Fruit fly (Drosophila melanogaster) whole organism, embryonic: ENCODE data around the gene Hpd.

Source experiments
- Adf1 ChIP-seq: fragments of 200-800 bp; sonication (Bioruptor generic); IDR thresholded peaks from 2 replicates; pipeline ENCODE4 v1.3.6; 2022; ENCODE audit warnings: missing biosample characterization, missing genetic modification characterization
- Atf3 ChIP-seq: fragments of 200-800 bp; sonication (Bioruptor generic); optimal IDR thresholded peaks from 3 replicates; lab custom pipeline; 2016; ENCODE audit warnings: missing biosample characterization, missing genetic modification characterization
- BEAF-32 ChIP-seq: fragments of 200-800 bp; sonication (Bioruptor generic); optimal IDR thresholded peaks from 3 replicates; lab custom pipeline; 2017; ENCODE audit warnings: missing biosample characterization, missing genetic modification characterization, mild to moderate bottlenecking, moderate library complexity, missing genetic modification reagents
- CG10959 ChIP-seq: fragments of 200-800 bp; sonication (Bioruptor generic); IDR thresholded peaks from 2 replicates; pipeline ENCODE4 v1.3.6; 2022; ENCODE audit warnings: missing biosample characterization, missing genetic modification characterization
- CG11093 ChIP-seq: fragments of 200-800 bp; sonication (Bioruptor generic); IDR thresholded peaks from 3 replicates; pipeline ENCODE4 v1.3.6; 2022; ENCODE audit warnings: missing biosample characterization, missing genetic modification characterization
- CG11398 ChIP-seq: fragments of 200-800 bp; sonication (Bioruptor generic); optimal IDR thresholded peaks from 2 replicates; lab custom pipeline; 2016; ENCODE audit warnings: missing biosample characterization, missing genetic modification characterization
- CG15073 ChIP-seq: fragments of 200-800 bp; sonication (Bioruptor generic); optimal IDR thresholded peaks from 2 replicates; lab custom pipeline; 2016; ENCODE audit warnings: missing biosample characterization, missing genetic modification characterization
- CG17186 ChIP-seq: fragments of 200-800 bp; sonication (Bioruptor generic); optimal IDR thresholded peaks from 3 replicates; lab custom pipeline; 2017; ENCODE audit warnings: missing biosample characterization, missing genetic modification reagents, missing genetic modification characterization
- CG2678 ChIP-seq: fragments of 200-800 bp; sonication (Bioruptor generic); optimal IDR thresholded peaks from 3 replicates; lab custom pipeline; 2019; ENCODE audit warnings: missing biosample characterization, mild to moderate bottlenecking, missing genetic modification characterization, moderate library complexity
- CG32772 ChIP-seq: fragments of 200-800 bp; sonication (Bioruptor generic); IDR thresholded peaks from 2 replicates; pipeline ENCODE4 v1.3.6; 2022; ENCODE audit warnings: missing biosample characterization, missing genetic modification characterization
- CG4820 ChIP-seq: fragments of 200-800 bp; sonication (Bioruptor generic); optimal IDR thresholded peaks from 3 replicates; lab custom pipeline; 2016; ENCODE audit warnings: missing biosample characterization, missing genetic modification characterization
- CG7839 ChIP-seq: fragments of 200-800 bp; sonication (Bioruptor generic); optimal IDR thresholded peaks from 3 replicates; lab custom pipeline; 2018; ENCODE audit warnings: missing biosample characterization, mild to moderate bottlenecking, missing genetic modification characterization, moderate library complexity
- CG7963 ChIP-seq: fragments of 200-800 bp; sonication (Bioruptor generic); IDR thresholded peaks from 3 replicates; pipeline ENCODE4 v1.3.6; 2022; ENCODE audit warnings: missing biosample characterization, missing genetic modification characterization; ENCODE audit not compliant: partially characterized antibody
- CG8359 ChIP-seq: fragments of 200-800 bp; sonication (Bioruptor generic); optimal IDR thresholded peaks from 2 replicates; lab custom pipeline; 2017; ENCODE audit warnings: missing biosample characterization, mild to moderate bottlenecking, missing genetic modification characterization, borderline replicate concordance
- CG9609 ChIP-seq: fragments of 200-800 bp; sonication (Bioruptor generic); optimal IDR thresholded peaks from 3 replicates; lab custom pipeline; 2016; ENCODE audit warnings: missing biosample characterization, missing genetic modification characterization
- Camta ChIP-seq: fragments of 200-800 bp; sonication (Bioruptor generic); optimal IDR thresholded peaks from 2 replicates; lab custom pipeline; 2016; ENCODE audit warnings: missing biosample characterization, missing genetic modification characterization
- Deaf1 ChIP-seq: fragments of 200-800 bp; optimal IDR thresholded peaks from 3 replicates; lab custom pipeline; 2019; ENCODE audit warnings: missing biosample characterization, mild to moderate bottlenecking, missing genetic modification characterization, moderate library complexity
- Doc2 ChIP-seq: fragments of 200-800 bp; sonication (Bioruptor generic); IDR thresholded peaks from 2 replicates; pipeline ENCODE4 v1.3.6; 2022; ENCODE audit warnings: missing biosample characterization, missing genetic modification characterization
- Doc3 ChIP-seq: fragments of 200-800 bp; sonication (Bioruptor generic); IDR thresholded peaks from 3 replicates; pipeline ENCODE4 v1.3.6; 2022; ENCODE audit warnings: missing biosample characterization, missing genetic modification characterization; ENCODE audit not compliant: partially characterized antibody
- Gsc ChIP-seq: fragments of 200-800 bp; sonication (Bioruptor generic); IDR thresholded peaks from 2 replicates; pipeline ENCODE4 v1.3.6; 2022; ENCODE audit warnings: missing biosample characterization, missing genetic modification characterization
- Hsf ChIP-seq: fragments of 200-800 bp; sonication (Bioruptor generic); optimal IDR thresholded peaks from 3 replicates; lab custom pipeline; 2016; ENCODE audit warnings: missing biosample characterization, missing genetic modification characterization
- Myb ChIP-seq: fragments of 200-800 bp; sonication (Bioruptor generic); optimal IDR thresholded peaks from 2 replicates; lab custom pipeline; 2016; ENCODE audit warnings: missing biosample characterization, missing genetic modification characterization
- NFAT ChIP-seq: fragments of 200-800 bp; sonication (Bioruptor generic); IDR thresholded peaks from 2 replicates; pipeline ENCODE4 v1.3.6; 2022; ENCODE audit warnings: missing biosample characterization, missing genetic modification characterization
- Stat92E ChIP-seq, 3 experiments: fragments of >200 bp in 2 of 3; fragments of 200-800 bp in 1 of 3; sonication (Bioruptor generic) in 1 of 3; optimal IDR thresholded peaks; 2 replicates each; lab custom pipeline; 2017 to 2019; ENCODE audit warnings: missing biosample characterization in 3 of 3, missing genetic modification characterization in 3 of 3, mild to moderate bottlenecking in 1 of 3, moderate library complexity in 1 of 3
- bbx ChIP-seq: fragments of 200-800 bp; sonication (Bioruptor generic); IDR thresholded peaks from 2 replicates; pipeline ENCODE4 v1.3.6; 2022; ENCODE audit warnings: missing biosample characterization, missing genetic modification characterization; ENCODE audit not compliant: partially characterized antibody
- croc ChIP-seq: fragments of 200-800 bp; sonication (Bioruptor generic); conservative IDR thresholded peaks from 3 replicates; pipeline ENCODE4 v1.3.6; 2022; ENCODE audit warnings: missing biosample characterization, missing genetic modification characterization
- da ChIP-seq: fragments of 200-800 bp; sonication (Bioruptor generic); optimal IDR thresholded peaks from 2 replicates; lab custom pipeline; 2016; ENCODE audit warnings: missing biosample characterization, missing genetic modification characterization
- emc ChIP-seq: fragments of 200-800 bp; sonication (Bioruptor generic); optimal IDR thresholded peaks from 2 replicates; lab custom pipeline; 2016; ENCODE audit warnings: missing biosample characterization, missing genetic modification characterization
- gem ChIP-seq: fragments of 200-800 bp; sonication (Bioruptor generic); optimal IDR thresholded peaks from 2 replicates; lab custom pipeline; 2019; ENCODE audit warnings: missing biosample characterization, mild to moderate bottlenecking, missing genetic modification characterization, moderate library complexity
- kay ChIP-seq: fragments of 200-800 bp; sonication (Bioruptor generic); optimal IDR thresholded peaks from 2 replicates; lab custom pipeline; 2016; ENCODE audit warnings: missing biosample characterization, missing genetic modification characterization
- lilli ChIP-seq: fragments of 200-800 bp; sonication (Bioruptor generic); optimal IDR thresholded peaks from 3 replicates; lab custom pipeline; 2016; ENCODE audit warnings: missing biosample characterization, missing genetic modification characterization
- mld ChIP-seq: fragments of 200-800 bp; sonication (Bioruptor generic); IDR thresholded peaks from 3 replicates; pipeline ENCODE4 v1.3.6; 2022; ENCODE audit warnings: missing biosample characterization, missing genetic modification characterization; ENCODE audit not compliant: partially characterized antibody
- nerfin-2 ChIP-seq: fragments of 200-800 bp; sonication (Bioruptor generic); IDR thresholded peaks from 2 replicates; pipeline ENCODE4 v1.3.6; 2022; ENCODE audit warnings: missing biosample characterization, missing genetic modification characterization; ENCODE audit not compliant: partially characterized antibody
- onecut ChIP-seq: fragments of 200-800 bp; sonication (Bioruptor generic); IDR thresholded peaks from 2 replicates; pipeline ENCODE4 v1.3.6; 2022; ENCODE audit warnings: missing biosample characterization, missing genetic modification characterization
- pita ChIP-seq: fragments of 200-800 bp; sonication (Bioruptor generic); optimal IDR thresholded peaks from 2 replicates; lab custom pipeline; 2017; ENCODE audit warnings: missing biosample characterization, mild to moderate bottlenecking, missing genetic modification characterization
- psq ChIP-seq: fragments of 200-800 bp; sonication (Bioruptor generic); optimal IDR thresholded peaks from 2 replicates; lab custom pipeline; 2017; ENCODE audit warnings: missing biosample characterization, missing genetic modification characterization
- pum ChIP-seq: fragments of 200-800 bp; sonication (Bioruptor generic); optimal IDR thresholded peaks from 2 replicates; lab custom pipeline; 2016; ENCODE audit warnings: missing biosample characterization, missing genetic modification characterization
- salm ChIP-seq: fragments of 200-800 bp; sonication (Bioruptor generic); optimal IDR thresholded peaks from 2 replicates; lab custom pipeline; 2018; ENCODE audit warnings: missing biosample characterization, mild to moderate bottlenecking, missing genetic modification characterization
- slou ChIP-seq: fragments of 200-800 bp; sonication (Bioruptor generic); optimal IDR thresholded peaks from 3 replicates; lab custom pipeline; 2016; ENCODE audit warnings: missing biosample characterization, missing genetic modification characterization
- ssp ChIP-seq: fragments of 200-800 bp; sonication (Bioruptor generic); IDR thresholded peaks from 2 replicates; pipeline ENCODE4 v1.3.6; 2022; ENCODE audit warnings: missing biosample characterization, missing genetic modification characterization
- stwl ChIP-seq: fragments of 200-800 bp; sonication (Bioruptor generic); optimal IDR thresholded peaks from 3 replicates; lab custom pipeline; 2018; ENCODE audit warnings: missing biosample characterization, mild to moderate bottlenecking, missing genetic modification characterization, moderate library complexity
- tio ChIP-seq: fragments of 200-800 bp; sonication (Bioruptor generic); optimal IDR thresholded peaks from 2 replicates; lab custom pipeline; 2017; ENCODE audit warnings: missing biosample characterization, missing genetic modification characterization, inconsistent platforms
- trem ChIP-seq: fragments of 200-800 bp; optimal IDR thresholded peaks from 3 replicates; lab custom pipeline; 2019; ENCODE audit warnings: missing biosample characterization, mild to moderate bottlenecking, missing genetic modification characterization, moderate library complexity
- twi ChIP-seq: fragments of 200-800 bp; optimal IDR thresholded peaks from 2 replicates; lab custom pipeline; 2019; ENCODE audit warnings: missing biosample characterization, mild to moderate bottlenecking, missing genetic modification characterization, moderate library complexity
- tx ChIP-seq: fragments of 200-800 bp; sonication (Bioruptor generic); optimal IDR thresholded peaks from 2 replicates; lab custom pipeline; 2016; ENCODE audit warnings: missing biosample characterization, missing genetic modification characterization
- wek ChIP-seq: fragments of 200-800 bp; sonication (Bioruptor generic); optimal IDR thresholded peaks from 3 replicates; lab custom pipeline; 2018; ENCODE audit warnings: missing biosample characterization, mild to moderate bottlenecking, missing genetic modification characterization, moderate library complexity
- z ChIP-seq: fragments of 200-800 bp; sonication (Bioruptor generic); IDR thresholded peaks from 3 replicates; pipeline ENCODE4 v1.3.6; 2022; ENCODE audit warnings: missing biosample characterization, missing genetic modification characterization
- zf30C ChIP-seq: fragments of 200-800 bp; sonication (Bioruptor generic); optimal IDR thresholded peaks from 3 replicates; lab custom pipeline; 2018; ENCODE audit warnings: missing biosample characterization, mild to moderate bottlenecking, missing genetic modification characterization

The Hpd gene

dm6 chr3L:20401026-20401912, 38.4 kb downstream of the Hpd start, which contains the start of gene trbl (continued):
- peak; percentile 84 for TF ChIP-seq Myb
- TF ChIP-seq mld (GFP tag; lab: Robert Waterston, UW) = peak; percentile 90
- TF ChIP-seq tx (GFP tag; lab: Kevin White, UChicago) = no peak
- TF ChIP-seq slou (GFP tag; lab: Kevin White, UChicago) = no peak
- TF ChIP-seq CG15073 (GFP tag; lab: Kevin White, UChicago) = peak; percentile 92
- peak; percentile 27 for TF ChIP-seq wek (GFP tag; lab: Kevin White, UChicago)
- TF ChIP-seq CG10959 (GFP tag; lab: Robert Waterston, UW) = no peak
- TF ChIP-seq Adf1 (GFP tag; lab: Robert Waterston, UW) = no peak; the same call in 1 of the 2 replicates
- TF ChIP-seq CG7839 = peak; percentile 25
- no peak for TF ChIP-seq CG8359 (GFP tag; lab: Kevin White, UChicago)
- TF ChIP-seq stwl (tag; lab: Kevin White, UChicago) = peak; percentile 31
- peak; percentile 75; the same call in 1 of the 2 replicates for TF ChIP-seq nerfin-2
- TF ChIP-seq CG32772 (GFP tag; lab: Robert Waterston, UW) = no peak
- TF ChIP-seq Doc2 (GFP tag; lab: Robert Waterston, UW) = no peak
- no peak for TF ChIP-seq CG17186
- TF ChIP-seq psq = peak; percentile 83
- peak; percentile 94 for TF ChIP-seq Deaf1 (tag; lab: Kevin White, UChicago)
- no peak for TF ChIP-seq CG4820 (GFP tag; lab: Kevin White, UChicago)
- TF ChIP-seq trem (tag; lab: Kevin White, UChicago) = peak; percentile 59
- no peak for TF ChIP-seq Gsc (GFP tag; lab: Robert Waterston, UW)
- no peak for TF ChIP-seq twi (tag; lab: Kevin White, UChicago)
- TF ChIP-seq onecut (GFP tag; lab: Robert Waterston, UW) = peak; percentile 27; the same call in 1 of the 2 replicates
- TF ChIP-seq BEAF-32 (GFP tag; lab: Kevin White, UChicago) = peak; percentile 5
- TF ChIP-seq NFAT (GFP tag; lab: Robert Waterston, UW) = no peak
- TF ChIP-seq Atf3 = no peak
- TF ChIP-seq tio (GFP tag; lab: Kevin White, UChicago) = no peak
- peak; percentile 62; the same call in 1 of the 3 replicates for TF ChIP-seq z (GFP tag; lab: Robert Waterston, UW)
- TF ChIP-seq croc (GFP tag; lab: Robert Waterston, UW) = no peak
- TF ChIP-seq Doc3 = peak; percentile 37; the same call in 1 of the 3 replicates
- no peak for TF ChIP-seq Hsf (GFP tag; lab: Kevin White, UChicago)
- no peak for TF ChIP-seq pita
- TF ChIP-seq bbx = peak; percentile 96
- no peak for TF ChIP-seq CG9609 (GFP tag; lab: Kevin White, UChicago)
- no peak for TF ChIP-seq da
- TF ChIP-seq CG11398 (GFP tag; lab: Kevin White, UChicago) = peak; percentile 17
- TF ChIP-seq CG2678 (tag; lab: Kevin White, UChicago) = peak; percentile 10
- TF ChIP-seq pum (GFP tag; lab: Kevin White, UChicago) = no peak
- no peak for TF ChIP-seq CG11093 (GFP tag; lab: Robert Waterston, UW)
- peak; percentile 8 for TF ChIP-seq lilli (GFP tag; lab: Kevin White, UChicago)
- peak; percentile 57 for TF ChIP-seq salm (tag; lab: Kevin White, UChicago)
- no peak for TF ChIP-seq emc
- peak; percentile 38 for TF ChIP-seq zf30C
- TF ChIP-seq CG7963 (GFP tag; lab: Robert Waterston, UW) = peak; percentile 80; the same call in 2 of the 3 replicates
- TF ChIP-seq kay (GFP tag; lab: Kevin White, UChicago) = no peak
- no peak for TF ChIP-seq ssp (GFP tag; lab: Robert Waterston, UW)
- TF ChIP-seq gem (tag; lab: Kevin White, UChicago) = no peak
- TF ChIP-seq Camta (GFP tag; lab: Kevin White, UChicago) = no peak
- peak in 1 of 3 experiments; percentile 46 for TF ChIP-seq Stat92E (GFP tag; optimal IDR thresholded peaks at IDR 0.05; lab: Kevin White, UChicago)
